Worm (Caenorhabditis elegans) whole organism, mixed stage, embryonic: ENCODE measurements around the gene F53E10.5.

ENCODE experiments used
- ces-1 ChIP-seq: fragments of 150-350 bp; optimal IDR thresholded peaks from 2 replicates; lab custom pipeline; 2014; ENCODE audit warnings: missing biosample characterization, missing genetic modification reagents, missing genetic modification characterization
- ham-2 ChIP-seq: fragments of 200-800 bp; sonication (Bioruptor generic); optimal IDR thresholded peaks from 2 replicates; lab custom pipeline; 2018; ENCODE audit warnings: mild to moderate bottlenecking, missing genetic modification characterization, missing compliant biosample characterization
- hlh-1 ChIP-seq: fragments of 150-350 bp; optimal IDR thresholded peaks from 2 replicates; lab custom pipeline; 2014; ENCODE audit warnings: missing biosample characterization, missing genetic modification reagents, missing genetic modification characterization
- lin-13 ChIP-seq: fragments of 150-350 bp; optimal IDR thresholded peaks from 2 replicates; lab custom pipeline; 2014; ENCODE audit warnings: missing biosample characterization, missing genetic modification characterization
- mab-5 ChIP-seq: fragments of 150-350 bp; optimal IDR thresholded peaks from 2 replicates; lab custom pipeline; 2014; ENCODE audit warnings: missing biosample characterization, missing genetic modification characterization
- nhr-12 ChIP-seq: fragments of 150-350 bp; optimal IDR thresholded peaks from 2 replicates; lab custom pipeline; 2014; ENCODE audit warnings: missing biosample characterization, missing genetic modification characterization
- nhr-237 ChIP-seq: fragments of 150-350 bp; optimal IDR thresholded peaks from 2 replicates; lab custom pipeline; 2014; ENCODE audit warnings: missing biosample characterization, missing genetic modification characterization
- nhr-28 ChIP-seq: fragments of 150-350 bp; optimal IDR thresholded peaks from 2 replicates; lab custom pipeline; 2014; ENCODE audit warnings: missing biosample characterization, missing genetic modification characterization
- nhr-76 ChIP-seq: sonication (generic microtip); optimal IDR thresholded peaks from 2 replicates; lab custom pipeline; 2017; ENCODE audit warnings: missing biosample characterization, missing genetic modification characterization
- snpc-4 ChIP-seq: fragments of 150-350 bp; optimal IDR thresholded peaks from 2 replicates; lab custom pipeline; 2014; ENCODE audit warnings: missing biosample characterization, missing genetic modification characterization
- sptf-1 ChIP-seq: sonication (generic microtip); optimal IDR thresholded peaks from 2 replicates; lab custom pipeline; 2017; ENCODE audit warnings: mild to moderate bottlenecking, missing genetic modification characterization, moderate library complexity, missing compliant biosample characterization
- tbx-8 ChIP-seq: fragments of 200-800 bp; sonication (Bioruptor generic); optimal IDR thresholded peaks from 2 replicates; lab custom pipeline; 2018; ENCODE audit warnings: mild to moderate bottlenecking, missing genetic modification characterization, moderate library complexity, missing compliant biosample characterization
- unc-39 ChIP-seq: fragments of 150-350 bp; optimal IDR thresholded peaks from 2 replicates; lab custom pipeline; 2014; ENCODE audit warnings: missing biosample characterization, missing genetic modification characterization
- unc-62 ChIP-seq: fragments of 150-350 bp; optimal IDR thresholded peaks from 2 replicates; lab custom pipeline; 2014; ENCODE audit warnings: missing biosample characterization, missing genetic modification reagents, missing genetic modification characterization

- TF ChIP-seq nhr-76 (no peak), lin-13 (tag; lab: Kevin White, UChicago) (no peak), tbx-8 (GFP tag; lab: Kevin White, UChicago) (no peak), snpc-4 (no peak), mab-5 (tag; lab: Kevin White, UChicago) (no peak), sptf-1 (tag; lab: Kevin White, UChicago) (no peak), hlh-1 (tag; lab: Kevin White, UChicago) (no peak), nhr-12 (tag; lab: Kevin White, UChicago) (no peak), unc-39 (tag; lab: Kevin White, UChicago) (no peak), ham-2 (GFP tag; lab: Kevin White, UChicago) (no peak), ces-1 (no peak), nhr-237 (tag; lab: Kevin White, UChicago) (no peak), unc-62 (no peak), nhr-28 (tag; lab: Kevin White, UChicago) (no peak)
These were observed 6.5 kb downstream of the F53E10.5 start, which contains the start of gene irg-3 for ce11 chrV:2592173-2592676.
